Fruit fly (Drosophila melanogaster): ENCODE data around the gene Dscam2.

The Dscam2 gene

dm6 chr3L:7115944-7116343 lies 73.8 kb downstream of the Dscam2 start:
- peak; percentile 56 for TF ChIP-seq noc (tag; optimal IDR thresholded peaks at IDR 0.05)

- no peak for TF ChIP-seq noc (tag; optimal IDR thresholded peaks at IDR 0.05)
These were observed 76.7 kb downstream of the Dscam2 start for dm6 chr3L:7113010-7113409.
